Fruit fly (Drosophila melanogaster): ENCODE measurements around the gene Pfas.

Gene Pfas

dm6 chr2L:6053874-6054469 is 8.1 kb upstream of the Pfas start, which contains the start of gene CG13995:
Gene CG13995 (plus strand): TSS chr2L:6054302.
- TF ChIP-seq CG17801 (GFP tag; optimal IDR thresholded peaks at IDR 0.05; ENCODE audit: partially characterized antibody) = no peak

DNA sequence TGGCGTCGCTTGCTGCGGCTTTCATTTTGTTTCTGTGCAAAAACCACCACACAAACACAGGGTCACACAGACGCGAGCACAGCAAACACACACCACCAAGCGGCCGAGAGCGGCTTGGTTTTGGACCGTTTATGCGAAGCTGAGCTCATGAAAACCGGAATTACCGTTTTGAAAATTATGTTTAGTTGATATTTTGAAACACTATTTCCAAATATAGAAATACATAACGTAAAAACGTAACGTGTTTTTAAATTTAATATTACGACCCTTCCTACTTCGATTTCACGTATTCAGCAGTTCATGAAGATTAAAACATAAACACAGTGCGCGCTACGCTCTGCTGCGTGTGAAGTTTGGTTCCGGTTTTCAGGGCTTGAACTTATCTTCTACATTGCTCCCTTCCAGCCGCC is 5.4 kb upstream of the Pfas start:
- TF ChIP-seq CG17801 (GFP tag; optimal IDR thresholded peaks at IDR 0.05; ENCODE audit: partially characterized antibody) = peak; percentile 96

DNA sequence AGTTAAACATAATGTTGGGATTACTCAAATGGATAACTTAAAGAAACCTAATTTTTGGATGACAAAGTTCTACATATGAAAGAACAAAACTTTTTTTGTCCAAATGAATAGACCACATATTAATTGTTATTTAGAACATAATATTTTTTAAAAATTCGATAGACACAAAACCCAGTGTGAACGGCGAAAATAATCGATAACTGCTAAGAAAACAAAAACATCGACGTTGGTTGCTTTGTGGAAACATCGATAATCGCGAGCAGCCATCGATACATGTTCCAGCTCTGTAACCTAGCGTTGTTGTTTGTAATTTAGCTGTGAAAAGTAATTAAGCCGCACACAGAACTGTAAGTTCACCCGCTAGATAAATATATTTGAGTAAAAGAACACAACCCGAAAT is 4.7 kb upstream of the Pfas start, which contains the start of gene CG9135:
Gene CG9135, plus strand, starts transcription at position 226 of the 400 bp plus-strand sequence.
- TF ChIP-seq CG17801 (GFP tag; optimal IDR thresholded peaks at IDR 0.05; ENCODE audit: partially characterized antibody) = no peak

DNA sequence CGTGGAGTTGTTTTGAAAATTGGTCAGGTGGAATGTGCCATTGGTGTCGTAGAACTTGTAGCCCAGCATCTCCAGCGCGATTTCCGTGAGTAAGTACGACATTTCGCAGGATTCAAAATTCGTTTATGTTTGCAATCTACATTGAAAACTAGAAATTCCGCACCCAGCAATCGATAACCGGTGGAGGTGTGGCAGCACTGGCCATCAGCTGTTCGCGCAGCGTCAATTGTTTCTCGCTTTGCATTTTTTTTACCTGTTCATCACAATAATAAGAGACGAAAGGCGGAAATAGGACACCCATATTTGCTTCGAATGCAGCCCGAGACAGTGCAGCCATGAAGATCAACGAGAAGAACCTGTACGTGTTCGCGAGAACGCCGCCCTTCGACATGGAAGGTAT is 2.7 kb upstream of the Pfas start, which contains the start of the genes CG34179 and slmo:
Gene CG34179, minus strand, starts transcription at position 165 of the 400 bp plus-strand sequence.
Gene slmo, minus strand, starts transcription at position 165 of the 400 bp plus-strand sequence.
- TF ChIP-seq CG17801 (GFP tag; optimal IDR thresholded peaks at IDR 0.05; ENCODE audit: partially characterized antibody) = no peak

DNA sequence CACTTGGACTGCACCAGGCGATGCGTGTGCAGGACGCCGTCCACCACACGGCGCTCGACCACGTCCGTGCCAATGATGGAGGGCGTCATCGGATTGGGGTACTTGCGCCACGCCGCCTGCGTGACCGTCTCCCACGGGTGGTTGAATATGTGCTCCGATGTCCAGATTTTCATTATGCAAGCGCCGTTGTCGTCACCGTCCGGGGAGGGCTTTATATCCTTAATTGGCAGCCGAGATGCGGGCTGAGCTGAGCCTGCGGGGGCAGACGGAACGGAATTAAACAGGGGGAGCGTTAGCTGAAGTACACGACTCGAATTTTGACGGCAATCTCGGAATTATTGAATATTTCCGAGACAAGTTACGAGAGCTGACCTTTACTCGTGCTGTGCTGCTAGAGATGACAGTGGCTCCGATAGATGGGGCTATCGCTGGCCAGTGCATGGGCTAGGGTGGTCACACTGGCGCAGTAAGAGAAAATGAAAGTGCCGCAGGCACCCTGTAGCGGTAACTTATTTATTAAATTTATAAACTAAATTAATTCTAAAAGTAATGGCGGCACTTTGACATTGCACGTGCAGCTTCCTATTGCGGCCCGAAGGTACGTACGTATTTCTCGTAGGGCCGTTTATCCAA is 1.8 kb upstream of the Pfas start, which contains the start of gene IPIP:
Gene IPIP, plus strand, starts transcription at position 475 of the 633 bp plus-strand sequence.
- peak; percentile 75 for TF ChIP-seq CG17801 (GFP tag; optimal IDR thresholded peaks at IDR 0.05; ENCODE audit: partially characterized antibody)

dm6 chr2L:6046865-6047264 is 1.0 kb upstream of the Pfas start:
- TF ChIP-seq CG17801 (GFP tag; optimal IDR thresholded peaks at IDR 0.05; ENCODE audit: partially characterized antibody) = no peak

dm6 chr2L:6045484-6045883 is 366 bp downstream of the Pfas start:
- no peak for TF ChIP-seq CG17801 (GFP tag; optimal IDR thresholded peaks at IDR 0.05; ENCODE audit: partially characterized antibody)

dm6 chr2L:6037830-6038229 is 8.0 kb downstream of the Pfas start, which contains the start of the genes CG9117 and CG31643:
Gene CG9117 (minus strand): TSS chr2L:6037902.
Gene CG31643 (plus strand): TSS chr2L:6038117.
- TF ChIP-seq CG17801 (GFP tag; optimal IDR thresholded peaks at IDR 0.05; ENCODE audit: partially characterized antibody) = peak; percentile 70

DNA sequence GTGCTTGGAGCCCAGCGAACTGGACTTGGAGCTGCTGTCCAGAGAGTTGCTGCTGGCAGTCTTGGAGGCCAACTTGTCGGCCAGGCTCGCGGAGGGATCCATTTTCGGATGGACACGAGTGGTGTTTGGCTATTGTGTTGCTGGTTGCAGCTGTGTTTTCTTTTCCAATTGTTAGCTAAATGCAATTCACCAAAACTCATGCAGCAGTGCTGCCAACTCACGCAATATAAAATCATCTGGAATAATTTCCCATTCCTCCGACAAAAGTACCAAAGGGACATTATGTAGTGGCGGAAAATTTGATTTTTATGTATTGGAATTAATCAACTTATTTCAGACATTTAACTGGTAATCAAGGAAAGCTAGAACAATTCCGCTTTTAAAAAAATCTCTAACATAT is 9.1 kb downstream of the Pfas start, which contains the start of gene mtm:
Gene mtm, minus strand, starts transcription at position 306 of the 400 bp plus-strand sequence.
- no peak for TF ChIP-seq CG17801 (GFP tag; optimal IDR thresholded peaks at IDR 0.05; ENCODE audit: partially characterized antibody)

- no peak for TF ChIP-seq CG17801 (GFP tag; optimal IDR thresholded peaks at IDR 0.05; ENCODE audit: partially characterized antibody)
These were observed 10.7 kb downstream of the Pfas start for dm6 chr2L:6035155-6035554.

DNA sequence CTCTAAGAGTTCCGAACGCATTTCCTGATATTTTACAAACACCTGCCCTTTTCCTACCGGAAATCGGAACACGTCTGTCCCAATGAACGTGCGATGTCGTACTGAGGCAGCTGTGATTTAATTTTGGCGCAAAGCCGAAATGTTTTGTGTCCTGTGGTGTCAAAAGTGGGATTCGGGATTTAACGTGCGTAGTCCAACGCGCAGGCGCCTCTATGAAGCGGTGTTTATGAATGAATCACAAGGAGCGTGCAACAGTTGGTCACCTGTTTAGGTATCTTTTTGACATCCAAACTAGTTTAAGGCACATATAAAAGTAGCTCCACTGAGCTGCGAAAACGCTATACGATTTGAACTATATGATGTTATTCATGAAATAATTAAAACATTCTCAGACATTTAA is 11.5 kb downstream of the Pfas start, which contains the start of gene CG9109:
Gene CG9109, minus strand, starts transcription at position 80 of the 400 bp plus-strand sequence.
- no peak for TF ChIP-seq CG17801 (GFP tag; optimal IDR thresholded peaks at IDR 0.05; ENCODE audit: partially characterized antibody)

DNA sequence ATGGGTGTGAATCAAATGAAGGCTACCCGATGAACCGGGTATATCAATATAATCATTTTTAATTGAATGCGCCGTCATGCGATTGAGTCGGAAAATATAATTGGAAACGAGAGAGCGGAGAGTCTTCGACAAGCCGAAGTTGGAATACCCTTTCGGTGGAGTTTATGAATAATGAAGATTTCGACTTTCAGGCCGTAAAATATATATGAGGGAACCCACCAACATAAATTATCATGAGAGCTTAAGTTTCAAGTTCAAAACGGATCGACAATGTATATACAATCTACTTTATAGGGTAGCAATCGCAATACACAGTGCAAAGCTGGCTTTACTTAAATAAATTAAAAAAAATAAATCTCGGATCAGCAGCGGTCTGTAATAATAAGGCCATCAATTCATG is 14.0 kb downstream of the Pfas start:
- TF ChIP-seq CG17801 (GFP tag; optimal IDR thresholded peaks at IDR 0.05; ENCODE audit: partially characterized antibody) = no peak

dm6 chr2L:6028712-6029111 is 17.1 kb downstream of the Pfas start:
- TF ChIP-seq CG17801 (GFP tag; optimal IDR thresholded peaks at IDR 0.05; ENCODE audit: partially characterized antibody) = no peak

dm6 chr2L:6024345-6024907 is 21.4 kb downstream of the Pfas start, which contains the start of gene CG9107:
Gene CG9107 (minus strand): TSS chr2L:6024539.
- no peak for TF ChIP-seq CG17801 (GFP tag; optimal IDR thresholded peaks at IDR 0.05; ENCODE audit: partially characterized antibody)

dm6 chr2L:6022793-6023192 is 23.1 kb downstream of the Pfas start:
- TF ChIP-seq CG17801 (GFP tag; optimal IDR thresholded peaks at IDR 0.05; ENCODE audit: partially characterized antibody) = no peak

dm6 chr2L:6020535-6020934 is 25.3 kb downstream of the Pfas start, which contains the start of gene CG13996:
Gene CG13996 (plus strand): TSS chr2L:6020835.
- no peak for TF ChIP-seq CG17801 (GFP tag; optimal IDR thresholded peaks at IDR 0.05; ENCODE audit: partially characterized antibody)

All from ovary, adult (tissue).